Fruit fly (Drosophila melanogaster) whole organism, embryonic: ENCODE results near the gene mdu.
A peak's percentile ranks its signal among the peaks of the same experiment; 100 is the strongest.

Experiments used
- Awh ChIP-seq: fragments of 200-800 bp; sonication (Bioruptor generic); IDR thresholded peaks from 2 replicates; pipeline ENCODE4, ENCODE4 v1.3.6; 2022; ENCODE audit warnings: missing biosample characterization, missing genetic modification characterization
- CG1024 ChIP-seq: fragments of 200-800 bp; sonication (Bioruptor generic); IDR thresholded peaks from 2 replicates; pipeline ENCODE4 v1.3.6; 2022; ENCODE audit warnings: missing biosample characterization, missing genetic modification characterization
- CG11093 ChIP-seq: fragments of 200-800 bp; sonication (Bioruptor generic); IDR thresholded peaks from 3 replicates; pipeline ENCODE4 v1.3.6; 2022; ENCODE audit warnings: missing biosample characterization, missing genetic modification characterization
- CG11504 ChIP-seq: fragments of 200-800 bp; sonication (Bioruptor generic); optimal IDR thresholded peaks from 3 replicates; lab custom pipeline; 2019; ENCODE audit warnings: missing biosample characterization, mild to moderate bottlenecking, missing genetic modification characterization, moderate library complexity
- CG12104 ChIP-seq: fragments of 200-800 bp; sonication (Bioruptor generic); optimal IDR thresholded peaks from 3 replicates; lab custom pipeline; 2016; ENCODE audit warnings: missing biosample characterization, missing genetic modification characterization
- CG12219 ChIP-seq: fragments of 200-800 bp; sonication (Bioruptor generic); optimal IDR thresholded peaks from 3 replicates; lab custom pipeline; 2018; ENCODE audit warnings: missing biosample characterization, mild to moderate bottlenecking, missing genetic modification characterization
- CG14441 ChIP-seq: fragments of 200-800 bp; sonication (Bioruptor generic); IDR thresholded peaks from 2 replicates; pipeline ENCODE4 v1.3.6; 2022; ENCODE audit warnings: missing biosample characterization, missing genetic modification characterization
- CG15073 ChIP-seq: fragments of 200-800 bp; sonication (Bioruptor generic); optimal IDR thresholded peaks from 2 replicates; lab custom pipeline; 2016; ENCODE audit warnings: missing biosample characterization, missing genetic modification characterization
- CG1647 ChIP-seq: fragments of 200-800 bp; sonication (Bioruptor generic); optimal IDR thresholded peaks from 3 replicates; lab custom pipeline; 2016; ENCODE audit warnings: missing biosample characterization, missing genetic modification characterization
- CG17912 ChIP-seq: fragments of 200-800 bp; sonication (Bioruptor generic); optimal IDR thresholded peaks from 2 replicates; lab custom pipeline; 2018; ENCODE audit warnings: missing biosample characterization, mild to moderate bottlenecking, missing genetic modification characterization
- CG1792 ChIP-seq: fragments of 200-800 bp; sonication (Bioruptor generic); optimal IDR thresholded peaks from 2 replicates; lab custom pipeline; 2016; ENCODE audit warnings: missing biosample characterization, missing genetic modification characterization
- CG18262 ChIP-seq: fragments of 200-800 bp; optimal IDR thresholded peaks from 3 replicates; lab custom pipeline; 2019; ENCODE audit warnings: missing biosample characterization, mild to moderate bottlenecking, missing genetic modification characterization, moderate library complexity
- CG18764 ChIP-seq: fragments of 200-800 bp; sonication (Bioruptor generic); optimal IDR thresholded peaks from 3 replicates; lab custom pipeline; 2016; ENCODE audit warnings: missing biosample characterization, missing genetic modification characterization
- CG33557 ChIP-seq: fragments of 200-800 bp; sonication (Bioruptor generic); optimal IDR thresholded peaks from 2 replicates; lab custom pipeline; 2019; ENCODE audit warnings: missing biosample characterization, mild to moderate bottlenecking, missing genetic modification characterization, moderate library complexity
- CG42726 ChIP-seq: fragments of 200-800 bp; sonication (Bioruptor generic); IDR thresholded peaks from 2 replicates; pipeline ENCODE4 v1.3.6; 2022; ENCODE audit warnings: missing biosample characterization, missing genetic modification characterization; ENCODE audit not compliant: partially characterized antibody
- CG6689 ChIP-seq: fragments of 200-800 bp; sonication (Bioruptor generic); IDR thresholded peaks from 2 replicates; pipeline ENCODE4 v1.3.6; 2022; ENCODE audit warnings: missing biosample characterization, missing genetic modification characterization
- CG7987 ChIP-seq: fragments of 200-800 bp; sonication (Bioruptor generic); optimal IDR thresholded peaks from 2 replicates; lab custom pipeline; 2018; ENCODE audit warnings: missing biosample characterization, mild to moderate bottlenecking, missing genetic modification characterization, moderate library complexity
- CG8359 ChIP-seq: fragments of 200-800 bp; sonication (Bioruptor generic); optimal IDR thresholded peaks from 2 replicates; lab custom pipeline; 2017; ENCODE audit warnings: missing biosample characterization, mild to moderate bottlenecking, missing genetic modification characterization, borderline replicate concordance
- CG8944 ChIP-seq: fragments of 200-800 bp; sonication (Bioruptor generic); optimal IDR thresholded peaks from 3 replicates; lab custom pipeline; 2016; ENCODE audit warnings: missing biosample characterization, missing genetic modification characterization
- Deaf1 ChIP-seq: fragments of 200-800 bp; optimal IDR thresholded peaks from 3 replicates; lab custom pipeline; 2019; ENCODE audit warnings: missing biosample characterization, mild to moderate bottlenecking, missing genetic modification characterization, moderate library complexity
- Dp ChIP-seq: fragments of 200-800 bp; sonication (Bioruptor generic); optimal IDR thresholded peaks from 2 replicates; lab custom pipeline; 2018; ENCODE audit warnings: missing biosample characterization, mild to moderate bottlenecking, missing genetic modification characterization, moderate library complexity
- ERR ChIP-seq: fragments of 200-800 bp; sonication (Bioruptor generic); optimal IDR thresholded peaks from 2 replicates; lab custom pipeline; 2016; ENCODE audit warnings: missing biosample characterization, missing genetic modification characterization
- Elba2 ChIP-seq: fragments of 200-800 bp; sonication (Bioruptor generic); optimal IDR thresholded peaks from 3 replicates; lab custom pipeline; 2016; ENCODE audit warnings: missing biosample characterization, missing genetic modification characterization
- Gsc ChIP-seq: fragments of 200-800 bp; sonication (Bioruptor generic); IDR thresholded peaks from 2 replicates; pipeline ENCODE4 v1.3.6; 2022; ENCODE audit warnings: missing biosample characterization, missing genetic modification characterization
- Hand ChIP-seq: fragments of 200-800 bp; sonication (Bioruptor generic); optimal IDR thresholded peaks from 2 replicates; lab custom pipeline; 2017; ENCODE audit warnings: mild to moderate bottlenecking, missing biosample characterization, missing genetic modification reagents, missing genetic modification characterization
- Hey ChIP-seq: fragments of 200-800 bp; sonication (Bioruptor generic); optimal IDR thresholded peaks from 3 replicates; lab custom pipeline; 2018; ENCODE audit warnings: missing biosample characterization, mild to moderate bottlenecking, missing genetic modification characterization
- Hr39 ChIP-seq: fragments of >200 bp; optimal IDR thresholded peaks from 2 replicates; lab custom pipeline; 2017
- Myb ChIP-seq: fragments of 200-800 bp; sonication (Bioruptor generic); optimal IDR thresholded peaks from 2 replicates; lab custom pipeline; 2016; ENCODE audit warnings: missing biosample characterization, missing genetic modification characterization
- Neu2 ChIP-seq: fragments of 200-800 bp; sonication (Bioruptor generic); optimal IDR thresholded peaks from 3 replicates; lab custom pipeline; 2016; ENCODE audit warnings: missing biosample characterization, missing genetic modification characterization, borderline replicate concordance
- NfI ChIP-seq: fragments of 200-800 bp; sonication (Bioruptor generic); optimal IDR thresholded peaks from 3 replicates; lab custom pipeline; 2018; ENCODE audit warnings: missing biosample characterization, mild to moderate bottlenecking, missing genetic modification characterization, moderate library complexity
- Sox102F ChIP-seq: fragments of 200-800 bp; sonication (Bioruptor generic); optimal IDR thresholded peaks from 2 replicates; lab custom pipeline; 2018; ENCODE audit warnings: missing biosample characterization, mild to moderate bottlenecking, missing genetic modification characterization, moderate library complexity
- caup ChIP-seq: fragments of 200-800 bp; sonication (Bioruptor generic); optimal IDR thresholded peaks from 3 replicates; lab custom pipeline; 2017; ENCODE audit warnings: missing biosample characterization, mild to moderate bottlenecking, missing genetic modification characterization, moderate library complexity; ENCODE audit not compliant: severe bottlenecking
- chif ChIP-seq, 2 experiments: fragments of 200-800 bp; sonication (Bioruptor generic); optimal IDR thresholded peaks; 3 replicates each; lab custom pipeline; 2016; ENCODE audit warnings: missing biosample characterization in 2 of 2, missing genetic modification characterization in 2 of 2
- corto ChIP-seq: fragments of 200-800 bp; sonication (Bioruptor generic); optimal IDR thresholded peaks from 2 replicates; lab custom pipeline; 2016; ENCODE audit warnings: missing biosample characterization, mild to moderate bottlenecking, missing genetic modification characterization, moderate library complexity
- dan ChIP-seq: fragments of 200-800 bp; sonication (Bioruptor generic); IDR thresholded peaks from 2 replicates; pipeline ENCODE4 v1.3.6; 2022; ENCODE audit warnings: missing biosample characterization, missing genetic modification characterization
- dmrt11E ChIP-seq: fragments of 200-800 bp; sonication (Bioruptor generic); optimal IDR thresholded peaks from 3 replicates; lab custom pipeline; 2018; ENCODE audit warnings: missing biosample characterization, mild to moderate bottlenecking, missing genetic modification characterization, moderate library complexity
- emc ChIP-seq: fragments of 200-800 bp; sonication (Bioruptor generic); optimal IDR thresholded peaks from 2 replicates; lab custom pipeline; 2016; ENCODE audit warnings: missing biosample characterization, missing genetic modification characterization
- fru ChIP-seq: fragments of >200 bp; optimal IDR thresholded peaks from 2 replicates; lab custom pipeline; 2017
- gsb-n ChIP-seq: fragments of 200-800 bp; sonication (Bioruptor generic); optimal IDR thresholded peaks from 3 replicates; lab custom pipeline; 2018; ENCODE audit warnings: missing biosample characterization, mild to moderate bottlenecking, missing genetic modification characterization
- h ChIP-seq: fragments of >200 bp; optimal IDR thresholded peaks from 2 replicates; lab custom pipeline; 2017
- maf-S ChIP-seq: fragments of 200-800 bp; sonication (Bioruptor generic); optimal IDR thresholded peaks from 2 replicates; lab custom pipeline; 2016; ENCODE audit warnings: missing biosample characterization, missing genetic modification characterization
- mam ChIP-seq: fragments of 200-800 bp; sonication (Bioruptor generic); optimal IDR thresholded peaks from 3 replicates; lab custom pipeline; 2016; ENCODE audit warnings: missing biosample characterization, missing genetic modification characterization
- mirr ChIP-seq: fragments of 200-800 bp; sonication (Bioruptor generic); optimal IDR thresholded peaks from 3 replicates; lab custom pipeline; 2018; ENCODE audit warnings: missing biosample characterization, mild to moderate bottlenecking, missing genetic modification characterization
- mld ChIP-seq: fragments of 200-800 bp; sonication (Bioruptor generic); IDR thresholded peaks from 3 replicates; pipeline ENCODE4 v1.3.6; 2022; ENCODE audit warnings: missing biosample characterization, missing genetic modification characterization; ENCODE audit not compliant: partially characterized antibody
- pb ChIP-seq: fragments of 200-800 bp; sonication (Bioruptor generic); optimal IDR thresholded peaks from 3 replicates; lab custom pipeline; 2016; ENCODE audit warnings: missing biosample characterization, missing genetic modification characterization
- pzg ChIP-seq: fragments of 200-800 bp; sonication (Bioruptor generic); optimal IDR thresholded peaks from 3 replicates; lab custom pipeline; 2018; ENCODE audit warnings: missing biosample characterization, mild to moderate bottlenecking, missing genetic modification characterization, moderate library complexity
- ranshi ChIP-seq: fragments of 200-800 bp; sonication (Bioruptor generic); IDR thresholded peaks from 2 replicates; pipeline ENCODE4 v1.3.6; 2022; ENCODE audit warnings: missing biosample characterization, missing genetic modification characterization
- stc ChIP-seq: fragments of 200-800 bp; sonication (Bioruptor generic); IDR thresholded peaks from 2 replicates; pipeline ENCODE4 v1.3.6; 2022; ENCODE audit warnings: missing biosample characterization, missing genetic modification characterization
- stwl ChIP-seq: fragments of 200-800 bp; sonication (Bioruptor generic); optimal IDR thresholded peaks from 3 replicates; lab custom pipeline; 2018; ENCODE audit warnings: missing biosample characterization, mild to moderate bottlenecking, missing genetic modification characterization, moderate library complexity
- tap ChIP-seq: fragments of 200-800 bp; optimal IDR thresholded peaks from 3 replicates; lab custom pipeline; 2019; ENCODE audit warnings: missing biosample characterization, mild to moderate bottlenecking, missing genetic modification characterization, moderate library complexity
- unpg ChIP-seq: fragments of 200-800 bp; sonication (Bioruptor generic); optimal IDR thresholded peaks from 3 replicates; lab custom pipeline; 2018; ENCODE audit warnings: missing biosample characterization, mild to moderate bottlenecking, missing genetic modification characterization, moderate library complexity
- vnd ChIP-seq: fragments of 200-800 bp; sonication (Bioruptor generic); IDR thresholded peaks from 3 replicates; pipeline ENCODE4 v1.3.6; 2022; ENCODE audit warnings: missing biosample characterization, missing genetic modification characterization; ENCODE audit not compliant: partially characterized antibody

The mdu gene

dm6 chrX:12539215-12539614 is 42.2 kb downstream of the mdu start (continued):
- TF ChIP-seq NfI (GFP tag; lab: Kevin White, UChicago) (peak; percentile 20), Myb (GFP tag; lab: Kevin White, UChicago) (no peak), Sox102F (GFP tag; lab: Kevin White, UChicago) (peak; percentile 36), fru (lab: Kevin White, UChicago) (no peak), CG1792 (no peak), Deaf1 (tag; lab: Kevin White, UChicago) (no peak), CG11093 (GFP tag; lab: Robert Waterston, UW) (no peak), CG18764 (no peak), Gsc (GFP tag; lab: Robert Waterston, UW) (no peak), unpg (GFP tag; lab: Kevin White, UChicago) (peak; percentile 20), vnd (GFP tag; lab: Robert Waterston, UW) (no peak), mam (GFP tag; lab: Kevin White, UChicago) (no peak), mld (no peak), h (lab: Kevin White, UChicago) (no peak), Hr39 (lab: Kevin White, UChicago) (no peak), chif (GFP tag; optimal IDR thresholded peaks at IDR 0.05; lab: Kevin White, UChicago) (no peak), Hand (GFP tag; lab: Kevin White, UChicago) (no peak), CG14441 (GFP tag; lab: Robert Waterston, UW) (no peak), tap (tag; lab: Kevin White, UChicago) (peak; percentile 14), dmrt11E (tag; lab: Kevin White, UChicago) (no peak), stc (GFP tag; lab: Robert Waterston, UW) (no peak), CG33557 (no peak), CG1647 (GFP tag; lab: Kevin White, UChicago) (no peak), CG12104 (GFP tag; lab: Kevin White, UChicago) (no peak), ranshi (GFP tag; lab: Robert Waterston, UW) (peak; percentile 30; the same call in 1 of the 2 replicates), dan (no peak), Awh (no peak), CG15073 (GFP tag; lab: Kevin White, UChicago) (no peak), pb (GFP tag; lab: Kevin White, UChicago) (no peak), CG6689 (GFP tag; lab: Robert Waterston, UW) (no peak), CG11504 (peak; percentile 60), emc (GFP tag; lab: Kevin White, UChicago) (no peak), Dp (GFP tag; lab: Kevin White, UChicago) (no peak), Elba2 (no peak), gsb-n (tag; lab: Kevin White, UChicago) (no peak), stwl (no peak), corto (GFP tag; lab: Kevin White, UChicago) (no peak), CG8944 (no peak), CG12219 (GFP tag; lab: Kevin White, UChicago) (no peak), mirr (GFP tag; lab: Kevin White, UChicago) (no peak), maf-S (no peak), CG42726 (GFP tag; lab: Robert Waterston, UW) (no peak), Neu2 (GFP tag; lab: Kevin White, UChicago) (no peak), CG8359 (GFP tag; lab: Kevin White, UChicago) (no peak), CG18262 (tag; lab: Kevin White, UChicago) (no peak), CG7987 (GFP tag; lab: Kevin White, UChicago) (no peak), ERR (GFP tag; lab: Kevin White, UChicago) (no peak), CG1024 (GFP tag; lab: Robert Waterston, UW) (peak; percentile 8; the same call in 1 of the 2 replicates), CG17912 (GFP tag; lab: Kevin White, UChicago) (no peak), pzg (no peak), Hey (no peak), caup (GFP tag; lab: Kevin White, UChicago) (peak; percentile 25)
